Worm (Caenorhabditis elegans): ENCODE results near the gene mtrf-1L.

mtrf-1L gene

ce11 chrIV:5171994-5172528, 14.9 kb upstream of the mtrf-1L start:
- TF ChIP-seq rnt-1 (tag; optimal IDR thresholded peaks at IDR 0.05) (peak; percentile 30), nhr-28 (tag; optimal IDR thresholded peaks at IDR 0.05) (no peak), pax-3 (tag; optimal IDR thresholded peaks at IDR 0.05) (no peak), efl-1 (optimal IDR thresholded peaks at IDR 0.05) (no peak), efl-1 (GFP tag; optimal IDR thresholded peaks at IDR 0.05 in 1 of 2) (peak in 1 of 2 experiments; percentile 79), dsc-1 (tag; optimal IDR thresholded peaks at IDR 0.05) (peak; percentile 63), fkh-4 (tag; optimal IDR thresholded peaks at IDR 0.05; ENCODE audit: borderline replicate concordance) (no peak), ceh-88 (GFP tag; IDR thresholded peaks at IDR 0.05) (no peak), lin-14 (GFP tag; optimal IDR thresholded peaks at IDR 0.05) (no peak), unc-86 (tag; optimal IDR thresholded peaks at IDR 0.05) (no peak), snu-23 (GFP tag; optimal IDR thresholded peaks at IDR 0.05) (peak; percentile 22)

ce11 chrIV:5173032-5173431, 13.9 kb upstream of the mtrf-1L start, which contains the start of gene lam-1:
lam-1 (plus strand) TSS chrIV:5173332.
- TF ChIP-seq lir-3 (tag; optimal IDR thresholded peaks at IDR 0.05; ENCODE audit: poor library complexity) (no peak), unc-62 (GFP tag; optimal IDR thresholded peaks at IDR 0.05) (no peak), lsy-2 (tag; optimal IDR thresholded peaks at IDR 0.05) (no peak), ama-1 (optimal IDR thresholded peaks at IDR 0.05) (no peak), dsc-1 (tag; optimal IDR thresholded peaks at IDR 0.05) (no peak), mdl-1 (tag; optimal IDR thresholded peaks at IDR 0.05) (no peak), mep-1 (tag; optimal IDR thresholded peaks at IDR 0.05) (no peak), nhr-28 (tag; optimal IDR thresholded peaks at IDR 0.05) (no peak), zag-1 (tag; optimal IDR thresholded peaks at IDR 0.05) (no peak), fkh-8 (tag; optimal IDR thresholded peaks at IDR 0.05) (no peak), ces-1 (GFP tag; optimal IDR thresholded peaks at IDR 0.05) (no peak), lin-13 (GFP tag; optimal IDR thresholded peaks at IDR 0.05) (no peak), lin-39 (tag; optimal IDR thresholded peaks at IDR 0.05) (no peak)

- TF ChIP-seq ama-1 (optimal IDR thresholded peaks at IDR 0.05) (no peak), nhr-47 (tag; optimal IDR thresholded peaks at IDR 0.05) (peak; percentile 98), nhr-71 (tag; optimal IDR thresholded peaks at IDR 0.05) (peak; percentile 98), nhr-11 (tag; optimal IDR thresholded peaks at IDR 0.05) (peak; percentile 89), isw-1 (GFP tag; IDR thresholded peaks at IDR 0.05) (peak; percentile 93), elt-3 (tag; optimal IDR thresholded peaks at IDR 0.05) (peak in 4 of 6 experiments; percentile 32 to 95 (median 88)), dpl-1 (GFP tag; optimal IDR thresholded peaks at IDR 0.05) (peak; percentile 99), pax-3 (tag; optimal IDR thresholded peaks at IDR 0.05) (peak; percentile 84), nhr-76 (tag; optimal IDR thresholded peaks at IDR 0.05) (no peak), unc-130 (tag; optimal IDR thresholded peaks at IDR 0.05) (peak; percentile 96), ceh-8 (GFP tag; optimal IDR thresholded peaks at IDR 0.05) (peak; percentile 95), unc-30 (tag; optimal IDR thresholded peaks at IDR 0.05) (no peak), rnt-1 (tag; optimal IDR thresholded peaks at IDR 0.05) (peak; percentile 97), ztf-11 (tag; optimal IDR thresholded peaks at IDR 0.05) (peak; percentile 52 to 77), fkh-10 (GFP tag; optimal IDR thresholded peaks at IDR 0.05) (peak; percentile 67), blmp-1 (tag; optimal IDR thresholded peaks at IDR 0.05) (peak; percentile 100), F16B12.6 (tag; optimal IDR thresholded peaks at IDR 0.05) (peak; percentile 75), lir-3 (tag; optimal IDR thresholded peaks at IDR 0.05; ENCODE audit: poor library complexity) (peak; percentile 84), alr-1 (tag; optimal IDR thresholded peaks at IDR 0.05; ENCODE audit: borderline replicate concordance) (no peak), C04F5.9 (tag; optimal IDR thresholded peaks at IDR 0.05) (peak; percentile 85), nhr-20 (tag; optimal IDR thresholded peaks at IDR 0.05) (peak; percentile 96), ceh-82 (tag; optimal IDR thresholded peaks at IDR 0.05) (peak; percentile 92 to 96 (median 95)), C34B4.2 (tag; optimal IDR thresholded peaks at IDR 0.05) (peak; percentile 31), pqm-1 (tag; optimal IDR thresholded peaks at IDR 0.05) (no peak), hpl-2 (GFP tag; optimal IDR thresholded peaks at IDR 0.05) (peak; percentile 54), lin-15B (tag; optimal IDR thresholded peaks at IDR 0.05) (peak; percentile 89), ceh-88 (GFP tag; IDR thresholded peaks at IDR 0.05) (peak; percentile 93), lin-13 (GFP tag; optimal IDR thresholded peaks at IDR 0.05) (peak; percentile 90), aly-2 (tag; optimal IDR thresholded peaks at IDR 0.05) (peak; percentile 85), mef-2 (tag; optimal IDR thresholded peaks at IDR 0.05) (peak; percentile 67), efl-1 (optimal IDR thresholded peaks at IDR 0.05) (peak; percentile 96 to 100), efl-1 (GFP tag; optimal IDR thresholded peaks at IDR 0.05 in 1 of 2) (peak; percentile 99 to 100), fos-1 (tag; optimal IDR thresholded peaks at IDR 0.05) (peak; percentile 83), xbp-1 (tag; optimal IDR thresholded peaks at IDR 0.05) (peak; percentile 94)
Observed at ce11 chrIV:5183755-5184166, 3.2 kb upstream of the mtrf-1L start, which contains the start of gene W03F8.4. W03F8.4 (plus strand) TSS chrIV:5184123.
